Fruit fly (Drosophila melanogaster) whole organism, embryonic: Measurements from ENCODE around the gene CG13239.

ENCODE experiments used
- ATbp ChIP-seq: fragments of 200-800 bp; sonication (Bioruptor generic); optimal IDR thresholded peaks from 2 replicates; lab custom pipeline; 2017; ENCODE audit warnings: missing biosample characterization, mild to moderate bottlenecking, missing genetic modification characterization, missing genetic modification reagents
- CG11456 ChIP-seq: fragments of 200-800 bp; sonication (Bioruptor generic); IDR thresholded peaks from 3 replicates; pipeline ENCODE4 v1.3.6; 2022; ENCODE audit warnings: missing biosample characterization, missing genetic modification characterization
- CG11504 ChIP-seq: fragments of 200-800 bp; sonication (Bioruptor generic); optimal IDR thresholded peaks from 3 replicates; lab custom pipeline; 2019; ENCODE audit warnings: missing biosample characterization, mild to moderate bottlenecking, missing genetic modification characterization, moderate library complexity
- CG15479 ChIP-seq: fragments of 200-800 bp; sonication (Bioruptor generic); optimal IDR thresholded peaks from 3 replicates; lab custom pipeline; 2019; ENCODE audit warnings: missing biosample characterization, mild to moderate bottlenecking, missing genetic modification characterization, moderate library complexity
- CG18619 ChIP-seq: fragments of 200-800 bp; sonication (Bioruptor generic); optimal IDR thresholded peaks from 3 replicates; lab custom pipeline; 2017; ENCODE audit warnings: missing biosample characterization, mild to moderate bottlenecking, missing genetic modification characterization
- CG2116 ChIP-seq: fragments of 200-800 bp; sonication (Bioruptor generic); optimal IDR thresholded peaks from 3 replicates; lab custom pipeline; 2018; ENCODE audit warnings: missing biosample characterization, mild to moderate bottlenecking, missing genetic modification characterization
- CG3065 ChIP-seq: fragments of 200-800 bp; sonication (Bioruptor generic); optimal IDR thresholded peaks from 2 replicates; lab custom pipeline; 2016; ENCODE audit warnings: missing biosample characterization, missing genetic modification characterization
- CG31441 ChIP-seq: fragments of 200-800 bp; sonication (Bioruptor generic); IDR thresholded peaks from 2 replicates; pipeline ENCODE4 v1.3.6; 2022; ENCODE audit warnings: missing biosample characterization, missing genetic modification characterization
- CG32532 ChIP-seq: fragments of 200-800 bp; sonication (Bioruptor generic); IDR thresholded peaks from 2 replicates; pipeline ENCODE4 v1.3.6; 2022; ENCODE audit warnings: missing biosample characterization, missing genetic modification characterization
- CG32772 ChIP-seq: fragments of 200-800 bp; sonication (Bioruptor generic); IDR thresholded peaks from 2 replicates; pipeline ENCODE4 v1.3.6; 2022; ENCODE audit warnings: missing biosample characterization, missing genetic modification characterization
- CG3281 ChIP-seq: fragments of 200-800 bp; sonication (Bioruptor generic); optimal IDR thresholded peaks from 3 replicates; lab custom pipeline; 2017; ENCODE audit warnings: missing biosample characterization, mild to moderate bottlenecking, missing genetic modification characterization
- CG4328 ChIP-seq: fragments of 200-800 bp; sonication (Bioruptor generic); optimal IDR thresholded peaks from 3 replicates; lab custom pipeline; 2017; ENCODE audit warnings: missing biosample characterization, missing genetic modification reagents, missing genetic modification characterization
- CG4424 ChIP-seq: fragments of 200-800 bp; sonication (Bioruptor generic); optimal IDR thresholded peaks from 3 replicates; lab custom pipeline; 2016; ENCODE audit warnings: missing biosample characterization, missing genetic modification characterization
- CG4730 ChIP-seq: fragments of 200-800 bp; sonication (Bioruptor generic); IDR thresholded peaks from 2 replicates; pipeline ENCODE4 v1.3.6; 2022; ENCODE audit warnings: missing biosample characterization, missing genetic modification characterization
- CG5245 ChIP-seq: fragments of 200-800 bp; sonication (Bioruptor generic); optimal IDR thresholded peaks from 3 replicates; lab custom pipeline; 2016; ENCODE audit warnings: missing biosample characterization, missing genetic modification characterization
- CG7357 ChIP-seq: fragments of 200-800 bp; sonication (Bioruptor generic); IDR thresholded peaks from 3 replicates; pipeline ENCODE4 v1.3.6; 2022; ENCODE audit warnings: missing biosample characterization, missing genetic modification characterization
- CG8089 ChIP-seq: fragments of 200-800 bp; sonication (Bioruptor generic); optimal IDR thresholded peaks from 3 replicates; lab custom pipeline; 2016; ENCODE audit warnings: missing biosample characterization, missing genetic modification characterization
- CG9876 ChIP-seq: fragments of 200-800 bp; sonication (Bioruptor generic); optimal IDR thresholded peaks from 2 replicates; lab custom pipeline; 2016; ENCODE audit warnings: missing biosample characterization, missing genetic modification characterization
- CkIIα-i1 ChIP-seq: fragments of 200-800 bp; sonication (Bioruptor generic); IDR thresholded peaks from 2 replicates; pipeline ENCODE4 v1.3.6; 2022; ENCODE audit warnings: missing biosample characterization, missing genetic modification characterization
- Dek ChIP-seq: fragments of 200-800 bp; sonication (Bioruptor generic); optimal IDR thresholded peaks from 3 replicates; lab custom pipeline; 2019; ENCODE audit warnings: missing biosample characterization, mild to moderate bottlenecking, missing genetic modification characterization, moderate library complexity
- Dip3 ChIP-seq: fragments of 200-800 bp; sonication (Bioruptor generic); optimal IDR thresholded peaks from 3 replicates; lab custom pipeline; 2016; ENCODE audit warnings: missing biosample characterization, missing genetic modification characterization
- HLH54F ChIP-seq: fragments of 200-800 bp; sonication (Bioruptor generic); optimal IDR thresholded peaks from 3 replicates; lab custom pipeline; 2016; ENCODE audit warnings: missing biosample characterization, missing genetic modification characterization
- HLHmδ ChIP-seq: fragments of 200-800 bp; sonication (Bioruptor generic); optimal IDR thresholded peaks from 2 replicates; lab custom pipeline; 2018; ENCODE audit warnings: missing biosample characterization, mild to moderate bottlenecking, missing genetic modification characterization, moderate library complexity
- Jarid2 ChIP-seq: fragments of 200-800 bp; sonication (Bioruptor generic); optimal IDR thresholded peaks from 3 replicates; lab custom pipeline; 2017; ENCODE audit warnings: mild to moderate bottlenecking, missing biosample characterization, missing genetic modification reagents, missing genetic modification characterization
- Lhr ChIP-seq: fragments of 200-800 bp; sonication (Bioruptor generic); optimal IDR thresholded peaks from 3 replicates; lab custom pipeline; 2017; ENCODE audit warnings: mild to moderate bottlenecking, missing biosample characterization, missing genetic modification reagents, missing genetic modification characterization
- Mes4 ChIP-seq: fragments of 200-800 bp; sonication (Bioruptor generic); optimal IDR thresholded peaks from 2 replicates; lab custom pipeline; 2016; ENCODE audit warnings: missing biosample characterization, missing genetic modification characterization
- NfI ChIP-seq: fragments of 200-800 bp; sonication (Bioruptor generic); optimal IDR thresholded peaks from 3 replicates; lab custom pipeline; 2018; ENCODE audit warnings: missing biosample characterization, mild to moderate bottlenecking, missing genetic modification characterization, moderate library complexity
- Sox102F ChIP-seq: fragments of 200-800 bp; sonication (Bioruptor generic); optimal IDR thresholded peaks from 2 replicates; lab custom pipeline; 2018; ENCODE audit warnings: missing biosample characterization, mild to moderate bottlenecking, missing genetic modification characterization, moderate library complexity
- YL-1 ChIP-seq: fragments of 200-800 bp; sonication (Bioruptor generic); optimal IDR thresholded peaks from 3 replicates; lab custom pipeline; 2017; ENCODE audit warnings: missing biosample characterization, mild to moderate bottlenecking, missing genetic modification characterization
- amos ChIP-seq: fragments of 200-800 bp; sonication (Bioruptor generic); IDR thresholded peaks from 2 replicates; pipeline ENCODE4 v1.3.6; 2022; ENCODE audit warnings: missing biosample characterization, missing genetic modification characterization; ENCODE audit not compliant: partially characterized antibody
- ap ChIP-seq: fragments of 200-800 bp; sonication (Bioruptor generic); IDR thresholded peaks from 2 replicates; pipeline ENCODE4 v1.3.6; 2022; ENCODE audit warnings: missing biosample characterization, missing genetic modification characterization
- ase ChIP-seq: fragments of 200-800 bp; sonication (Bioruptor generic); IDR thresholded peaks from 3 replicates; pipeline ENCODE4 v1.3.6; 2022; ENCODE audit warnings: missing biosample characterization, missing genetic modification characterization
- az2 ChIP-seq: fragments of 200-800 bp; sonication (Bioruptor generic); optimal IDR thresholded peaks from 3 replicates; lab custom pipeline; 2016; ENCODE audit warnings: missing biosample characterization, missing genetic modification characterization
- br ChIP-seq: fragments of >200 bp; optimal IDR thresholded peaks from 2 replicates; lab custom pipeline; 2017
- cad ChIP-seq: fragments of >200 bp; optimal IDR thresholded peaks from 2 replicates; lab custom pipeline; 2017; ENCODE audit warnings: missing biosample characterization, missing genetic modification characterization
- crol ChIP-seq: fragments of 200-800 bp; sonication (Bioruptor generic); IDR thresholded peaks from 2 replicates; pipeline ENCODE4 v1.3.6; 2022; ENCODE audit warnings: missing biosample characterization, missing genetic modification characterization
- en ChIP-seq: fragments of 200-800 bp; sonication (Bioruptor generic); optimal IDR thresholded peaks from 2 replicates; lab custom pipeline; 2016; ENCODE audit warnings: missing biosample characterization, missing genetic modification characterization
- fd102C ChIP-seq: fragments of 200-800 bp; sonication (Bioruptor generic); optimal IDR thresholded peaks from 2 replicates; lab custom pipeline; 2018; ENCODE audit warnings: missing biosample characterization, mild to moderate bottlenecking, missing genetic modification characterization, moderate library complexity
- gem ChIP-seq: fragments of 200-800 bp; sonication (Bioruptor generic); optimal IDR thresholded peaks from 2 replicates; lab custom pipeline; 2019; ENCODE audit warnings: missing biosample characterization, mild to moderate bottlenecking, missing genetic modification characterization, moderate library complexity
- her ChIP-seq: fragments of 200-800 bp; sonication (Bioruptor generic); optimal IDR thresholded peaks from 2 replicates; lab custom pipeline; 2016; ENCODE audit warnings: missing biosample characterization, missing genetic modification characterization
- lab ChIP-seq: fragments of 200-800 bp; sonication (Bioruptor generic); optimal IDR thresholded peaks from 3 replicates; lab custom pipeline; 2017; ENCODE audit warnings: missing biosample characterization, missing genetic modification characterization, mild to moderate bottlenecking, moderate library complexity, missing genetic modification reagents
- maf-S ChIP-seq: fragments of 200-800 bp; sonication (Bioruptor generic); optimal IDR thresholded peaks from 2 replicates; lab custom pipeline; 2016; ENCODE audit warnings: missing biosample characterization, missing genetic modification characterization
- org-1 ChIP-seq: fragments of 200-800 bp; sonication (Bioruptor generic); optimal IDR thresholded peaks from 2 replicates; lab custom pipeline; 2017; ENCODE audit warnings: missing biosample characterization, missing genetic modification characterization
- pan ChIP-seq, 4 experiments: fragments of >200 bp in 3 of 4; fragments of 200-800 bp in 1 of 4; sonication (Bioruptor generic) in 1 of 4; optimal IDR thresholded peaks in 3 of 4; IDR thresholded peaks in 1 of 4; 2 replicates each; pipeline versions ENCODE4 v1.3.6 to Lab custom; 2017 to 2022; ENCODE audit warnings: missing biosample characterization in 2 of 4, missing genetic modification characterization in 2 of 4, mixed read lengths in 1 of 4
- phol ChIP-seq: fragments of 200-800 bp; sonication (Bioruptor generic); optimal IDR thresholded peaks from 3 replicates; lab custom pipeline; 2018; ENCODE audit warnings: missing biosample characterization, mild to moderate bottlenecking, missing genetic modification characterization, moderate library complexity
- pnt ChIP-seq: fragments of 200-800 bp; sonication (Bioruptor generic); optimal IDR thresholded peaks from 3 replicates; lab custom pipeline; 2016; ENCODE audit warnings: missing biosample characterization, missing genetic modification characterization
- prd ChIP-seq, 3 experiments: fragments of >200 bp in 2 of 3; fragments of 200-800 bp in 1 of 3; sonication (Bioruptor generic) in 1 of 3; optimal IDR thresholded peaks in 2 of 3; IDR thresholded peaks in 1 of 3; 2 replicates in 2 of 3; 3 replicates in 1 of 3; pipeline versions ENCODE4 v1.3.6 to Lab custom; 2017 to 2022; ENCODE audit warnings: missing biosample characterization in 1 of 3, missing genetic modification characterization in 1 of 3
- slou ChIP-seq: fragments of 200-800 bp; sonication (Bioruptor generic); optimal IDR thresholded peaks from 3 replicates; lab custom pipeline; 2016; ENCODE audit warnings: missing biosample characterization, missing genetic modification characterization
- so ChIP-seq: fragments of 200-800 bp; sonication (Bioruptor generic); IDR thresholded peaks from 3 replicates; pipeline ENCODE4 v1.3.6; 2022; ENCODE audit warnings: missing biosample characterization, missing genetic modification characterization
- tup ChIP-seq: fragments of 200-800 bp; sonication (Bioruptor generic); optimal IDR thresholded peaks from 2 replicates; lab custom pipeline; 2016; ENCODE audit warnings: missing biosample characterization, mild to moderate bottlenecking, missing genetic modification characterization, moderate library complexity
- z ChIP-seq: fragments of 200-800 bp; sonication (Bioruptor generic); IDR thresholded peaks from 3 replicates; pipeline ENCODE4 v1.3.6; 2022; ENCODE audit warnings: missing biosample characterization, missing genetic modification characterization

CG13239 gene

dm6 chr3L:22824668-22825192, 35.9 kb upstream of the CG13239 start (continued):
- no peak for TF ChIP-seq cad (GFP tag; lab: Kevin White, UChicago)
- no peak for TF ChIP-seq Sox102F (GFP tag; lab: Kevin White, UChicago)
- TF ChIP-seq br (lab: Kevin White, UChicago), result no peak
- TF ChIP-seq maf-S (GFP tag; lab: Kevin White, UChicago), result no peak
- no peak for TF ChIP-seq az2 (GFP tag; lab: Kevin White, UChicago)
- TF ChIP-seq HLH54F, result no peak
- TF ChIP-seq ase, result no peak
- TF ChIP-seq YL-1, result no peak
- TF ChIP-seq tup, result no peak
- no peak for TF ChIP-seq CG4328 (GFP tag; lab: Kevin White, UChicago)
- no peak for TF ChIP-seq CG5245 (GFP tag; lab: Kevin White, UChicago)
- TF ChIP-seq NfI (GFP tag; lab: Kevin White, UChicago), result no peak
- TF ChIP-seq CG32532 (GFP tag; lab: Robert Waterston, UW), result peak; percentile 61; the same call in 1 of the 2 replicates
- no peak for TF ChIP-seq en (GFP tag; lab: Kevin White, UChicago)
- no peak for TF ChIP-seq gem (tag; lab: Kevin White, UChicago)
- TF ChIP-seq ATbp (GFP tag; lab: Kevin White, UChicago), result no peak
- TF ChIP-seq CkIIα-i1 (GFP tag; lab: Robert Waterston, UW), result no peak
- TF ChIP-seq Dip3 (GFP tag; lab: Kevin White, UChicago), result no peak
- no peak for TF ChIP-seq CG4730 (GFP tag; lab: Robert Waterston, UW)
- TF ChIP-seq phol (tag; lab: Kevin White, UChicago), result no peak
- TF ChIP-seq org-1 (GFP tag; lab: Kevin White, UChicago), result no peak
- TF ChIP-seq prd (optimal IDR thresholded peaks at IDR 0.05; lab: Kevin White, UChicago), result no peak
- no peak for TF ChIP-seq prd (GFP tag; IDR thresholded peaks at IDR 0.05; lab: Robert Waterston, UW)
- TF ChIP-seq amos (GFP tag; lab: Robert Waterston, UW), result no peak
- no peak for TF ChIP-seq Mes4
- no peak for TF ChIP-seq Dek (tag; lab: Kevin White, UChicago)
- TF ChIP-seq pan (optimal IDR thresholded peaks at IDR 0.05; lab: Kevin White, UChicago), result no peak
- no peak for TF ChIP-seq pan (GFP tag; optimal IDR thresholded peaks at IDR 0.05 in 1 of 2, IDR thresholded peaks at IDR 0.05 in 1 of 2)
- TF ChIP-seq lab (GFP tag; lab: Kevin White, UChicago), result peak; percentile 46
- no peak for TF ChIP-seq CG4424
- peak; percentile 20 for TF ChIP-seq Jarid2 (GFP tag; lab: Kevin White, UChicago)
- no peak for TF ChIP-seq Lhr (GFP tag; lab: Kevin White, UChicago)
- peak; percentile 75 for TF ChIP-seq crol (GFP tag; lab: Robert Waterston, UW)
- no peak for TF ChIP-seq CG2116 (GFP tag; lab: Kevin White, UChicago)
- no peak for TF ChIP-seq so (GFP tag; lab: Robert Waterston, UW)
- no peak for TF ChIP-seq slou
- TF ChIP-seq her (GFP tag; lab: Kevin White, UChicago), result peak; percentile 20
- TF ChIP-seq fd102C (GFP tag; lab: Kevin White, UChicago), result no peak
- TF ChIP-seq CG3065 (GFP tag; lab: Kevin White, UChicago), result no peak
- no peak for TF ChIP-seq pnt (GFP tag; lab: Kevin White, UChicago)
- TF ChIP-seq CG31441 (GFP tag; lab: Robert Waterston, UW), result no peak
- TF ChIP-seq CG3281, result no peak
- TF ChIP-seq CG18619 (GFP tag; lab: Kevin White, UChicago), result no peak
- no peak for TF ChIP-seq CG11504
- TF ChIP-seq CG11456 (GFP tag; lab: Robert Waterston, UW), result no peak
- TF ChIP-seq ap (GFP tag; lab: Robert Waterston, UW), result no peak
- no peak for TF ChIP-seq CG9876 (GFP tag; lab: Kevin White, UChicago)
- no peak for TF ChIP-seq CG15479
- peak; percentile 15; the same call in 1 of the 3 replicates for TF ChIP-seq z (GFP tag; lab: Robert Waterston, UW)
- no peak for TF ChIP-seq CG7357 (GFP tag; lab: Robert Waterston, UW)
- TF ChIP-seq CG8089 (GFP tag; lab: Kevin White, UChicago), result no peak
- TF ChIP-seq CG32772 (GFP tag; lab: Robert Waterston, UW), result no peak
- TF ChIP-seq HLHmδ (GFP tag; lab: Kevin White, UChicago), result no peak
